Worm (Caenorhabditis elegans) whole organism, late embryonic: Measurements from ENCODE around the gene ZK470.1.

Source experiments
- ama-1 ChIP-seq: fragments of 150-350 bp; optimal IDR thresholded peaks from 2 replicates; lab custom pipeline; 2014
- ceh-2 ChIP-seq: sonication (generic microtip); optimal IDR thresholded peaks from 2 replicates; lab custom pipeline; 2016; ENCODE audit warnings: missing genotype, missing genetic modification characterization, missing compliant biosample characterization
- ceh-45 ChIP-seq: fragments of 200-800 bp; sonication (Bioruptor generic); IDR thresholded peaks from 2 replicates; pipeline ENCODE4 v1.3.6; 2022; ENCODE audit warnings: missing genetic modification reagents, missing genetic modification characterization, missing compliant biosample characterization
- che-1 ChIP-seq: sonication (generic microtip); optimal IDR thresholded peaks from 2 replicates; lab custom pipeline; 2016; ENCODE audit warnings: mild to moderate bottlenecking, missing genetic modification characterization, missing compliant biosample characterization
- elt-4 ChIP-seq: sonication (generic microtip); optimal IDR thresholded peaks from 2 replicates; lab custom pipeline; 2016; ENCODE audit warnings: missing genetic modification characterization, missing compliant biosample characterization
- fkh-6 ChIP-seq: sonication (generic microtip); optimal IDR thresholded peaks from 2 replicates; lab custom pipeline; 2016; ENCODE audit warnings: missing genetic modification characterization, missing compliant biosample characterization
- nhr-11 ChIP-seq: fragments of 150-350 bp; optimal IDR thresholded peaks from 2 replicates; lab custom pipeline; 2014; ENCODE audit warnings: missing biosample characterization, missing genetic modification characterization
- pqm-1 ChIP-seq: sonication (generic microtip); optimal IDR thresholded peaks from 2 replicates; lab custom pipeline; 2016; ENCODE audit warnings: missing genetic modification characterization, missing compliant biosample characterization

DNA sequence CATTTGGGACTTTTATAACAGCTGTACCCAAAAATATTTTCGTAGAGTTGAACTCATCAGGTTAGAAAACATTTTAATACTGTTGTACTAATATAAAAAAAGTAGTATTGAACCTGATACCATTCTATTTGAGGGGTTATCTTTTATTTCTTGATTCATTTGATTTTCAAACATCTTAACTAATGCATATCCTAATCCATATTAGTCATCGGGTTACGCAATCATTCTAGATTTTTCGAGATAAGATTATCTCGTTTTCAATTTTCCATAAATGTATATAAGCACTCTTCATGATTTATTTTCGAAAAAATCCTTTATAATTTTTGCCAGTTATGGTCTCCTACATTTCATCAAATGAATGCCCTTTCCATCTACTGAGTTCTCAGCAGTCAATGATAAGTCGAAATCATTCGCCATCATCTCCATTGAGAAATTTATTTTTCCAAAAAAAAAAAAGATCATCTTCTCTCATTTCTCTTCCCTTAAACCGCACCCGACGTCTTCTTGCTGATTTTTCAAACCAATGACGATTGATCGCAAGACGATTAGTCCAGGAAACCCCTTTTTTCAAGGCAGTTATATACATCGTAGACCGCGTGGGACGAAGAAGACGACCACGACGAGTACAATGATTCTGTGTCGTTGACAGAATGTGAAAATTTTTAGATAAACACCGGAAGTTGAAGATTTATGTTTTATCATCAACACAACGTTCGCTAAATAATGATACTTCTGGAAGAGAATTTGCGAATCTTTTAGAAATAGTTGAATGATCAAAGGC lies 24.9 kb upstream of the ZK470.1 start:
- TF ChIP-seq fkh-6 (tag; lab: Kevin White, UChicago): no peak
- no peak for TF ChIP-seq ceh-45 (GFP tag; lab: Robert Waterston, UW)
- no peak for TF ChIP-seq ama-1 (lab: Kevin White, UChicago)
- no peak for TF ChIP-seq pqm-1 (tag; lab: Kevin White, UChicago)
- TF ChIP-seq nhr-11: no peak
- TF ChIP-seq ceh-2 (tag; lab: Kevin White, UChicago): no peak
- no peak for TF ChIP-seq che-1
- TF ChIP-seq elt-4 (tag; lab: Kevin White, UChicago): no peak
